Fruit fly (Drosophila melanogaster) whole organism, embryonic: ENCODE measurements around the gene Flad1.

Experiments
- Awh ChIP-seq: fragments of 200-800 bp; sonication (Bioruptor generic); IDR thresholded peaks from 2 replicates; pipeline ENCODE4, ENCODE4 v1.3.6; 2022; ENCODE audit warnings: missing biosample characterization, missing genetic modification characterization
- Blimp-1 ChIP-seq: fragments of 200-800 bp; sonication (Bioruptor generic); optimal IDR thresholded peaks from 3 replicates; lab custom pipeline; 2018; ENCODE audit warnings: missing biosample characterization, missing genetic modification characterization, mild to moderate bottlenecking, moderate library complexity, missing genetic modification reagents
- CG1024 ChIP-seq: fragments of 200-800 bp; sonication (Bioruptor generic); IDR thresholded peaks from 2 replicates; pipeline ENCODE4 v1.3.6; 2022; ENCODE audit warnings: missing biosample characterization, missing genetic modification characterization
- CG10959 ChIP-seq: fragments of 200-800 bp; sonication (Bioruptor generic); IDR thresholded peaks from 2 replicates; pipeline ENCODE4 v1.3.6; 2022; ENCODE audit warnings: missing biosample characterization, missing genetic modification characterization
- CG10979 ChIP-seq: fragments of 200-800 bp; sonication (Bioruptor generic); optimal IDR thresholded peaks from 2 replicates; lab custom pipeline; 2018; ENCODE audit warnings: missing biosample characterization, mild to moderate bottlenecking, missing genetic modification characterization, moderate library complexity
- CG12744 ChIP-seq: fragments of 200-800 bp; sonication (Bioruptor generic); optimal IDR thresholded peaks from 2 replicates; lab custom pipeline; 2016; ENCODE audit warnings: missing biosample characterization, missing genetic modification characterization
- CG14050 ChIP-seq: fragments of 200-800 bp; sonication (Bioruptor generic); IDR thresholded peaks from 3 replicates; pipeline ENCODE4 v1.3.6; 2022; ENCODE audit warnings: missing biosample characterization, missing genetic modification characterization
- CG15073 ChIP-seq: fragments of 200-800 bp; sonication (Bioruptor generic); optimal IDR thresholded peaks from 2 replicates; lab custom pipeline; 2016; ENCODE audit warnings: missing biosample characterization, missing genetic modification characterization
- CG17829 ChIP-seq: fragments of 200-800 bp; optimal IDR thresholded peaks from 2 replicates; lab custom pipeline; 2019; ENCODE audit warnings: missing biosample characterization, mild to moderate bottlenecking, missing genetic modification characterization, moderate library complexity
- CG2678 ChIP-seq: fragments of 200-800 bp; sonication (Bioruptor generic); optimal IDR thresholded peaks from 3 replicates; lab custom pipeline; 2019; ENCODE audit warnings: missing biosample characterization, mild to moderate bottlenecking, missing genetic modification characterization, moderate library complexity
- CG30020 ChIP-seq: fragments of 200-800 bp; optimal IDR thresholded peaks from 2 replicates; lab custom pipeline; 2019; ENCODE audit warnings: missing biosample characterization, mild to moderate bottlenecking, missing genetic modification characterization, moderate library complexity
- CG31224 ChIP-seq: fragments of 200-800 bp; sonication (Bioruptor generic); IDR thresholded peaks from 2 replicates; pipeline ENCODE4 v1.3.6; 2022; ENCODE audit warnings: missing biosample characterization, missing genetic modification characterization
- CG32767 ChIP-seq: fragments of 200-800 bp; sonication (Bioruptor generic); IDR thresholded peaks from 2 replicates; pipeline ENCODE4 v1.3.6; 2022; ENCODE audit warnings: missing biosample characterization, missing genetic modification characterization
- CG33213 ChIP-seq: fragments of 200-800 bp; sonication (Bioruptor generic); optimal IDR thresholded peaks from 3 replicates; lab custom pipeline; 2016; ENCODE audit warnings: missing biosample characterization, missing genetic modification characterization
- CG5953 ChIP-seq: fragments of 200-800 bp; sonication (Bioruptor generic); IDR thresholded peaks from 2 replicates; pipeline ENCODE4 v1.3.6; 2022; ENCODE audit warnings: missing biosample characterization, missing genetic modification characterization
- CG6683 ChIP-seq: fragments of 200-800 bp; sonication (Bioruptor generic); optimal IDR thresholded peaks from 2 replicates; lab custom pipeline; 2017; ENCODE audit warnings: missing biosample characterization, mild to moderate bottlenecking, missing genetic modification characterization, missing genetic modification reagents
- CG6765 ChIP-seq: fragments of 200-800 bp; sonication (Bioruptor generic); optimal IDR thresholded peaks from 3 replicates; lab custom pipeline; 2017; ENCODE audit warnings: missing biosample characterization, mild to moderate bottlenecking, missing genetic modification characterization
- CG7839 ChIP-seq: fragments of 200-800 bp; sonication (Bioruptor generic); optimal IDR thresholded peaks from 3 replicates; lab custom pipeline; 2018; ENCODE audit warnings: missing biosample characterization, mild to moderate bottlenecking, missing genetic modification characterization, moderate library complexity
- CG8290 ChIP-seq, 3 experiments: fragments of 200-800 bp; sonication (Bioruptor generic); optimal IDR thresholded peaks; 2 replicates each; lab custom pipeline; 2016 to 2019; ENCODE audit warnings: missing biosample characterization in 3 of 3, missing genetic modification characterization in 3 of 3, mild to moderate bottlenecking in 2 of 3, moderate library complexity in 1 of 3
- CoRest ChIP-seq: fragments of 200-800 bp; sonication (Bioruptor generic); optimal IDR thresholded peaks from 3 replicates; lab custom pipeline; 2018; ENCODE audit warnings: missing biosample characterization, mild to moderate bottlenecking, missing genetic modification characterization, moderate library complexity
- Dbx ChIP-seq: fragments of 200-800 bp; sonication (Bioruptor generic); IDR thresholded peaks from 3 replicates; pipeline ENCODE4 v1.3.6; 2022; ENCODE audit warnings: missing biosample characterization, missing genetic modification characterization
- E2f1 ChIP-seq: fragments of 200-800 bp; sonication (Bioruptor generic); IDR thresholded peaks from 2 replicates; pipeline ENCODE4 v1.3.6; 2022; ENCODE audit warnings: missing biosample characterization, missing genetic modification characterization
- HLHmδ ChIP-seq: fragments of 200-800 bp; sonication (Bioruptor generic); optimal IDR thresholded peaks from 2 replicates; lab custom pipeline; 2018; ENCODE audit warnings: missing biosample characterization, mild to moderate bottlenecking, missing genetic modification characterization, moderate library complexity
- HmgD ChIP-seq: fragments of 200-800 bp; sonication (Bioruptor generic); optimal IDR thresholded peaks from 3 replicates; lab custom pipeline; 2016; ENCODE audit warnings: missing biosample characterization, missing genetic modification characterization
- Hr3 ChIP-seq: fragments of 200-800 bp; sonication (Bioruptor generic); optimal IDR thresholded peaks from 3 replicates; lab custom pipeline; 2016; ENCODE audit warnings: missing biosample characterization, missing genetic modification characterization
- Hsf ChIP-seq: fragments of 200-800 bp; sonication (Bioruptor generic); optimal IDR thresholded peaks from 3 replicates; lab custom pipeline; 2016; ENCODE audit warnings: missing biosample characterization, missing genetic modification characterization
- Mad ChIP-seq: fragments of 200-800 bp; sonication (Bioruptor generic); optimal IDR thresholded peaks from 2 replicates; lab custom pipeline; 2016; ENCODE audit warnings: missing biosample characterization, missing genetic modification characterization
- Meics ChIP-seq: fragments of 200-800 bp; sonication (Bioruptor generic); optimal IDR thresholded peaks from 2 replicates; lab custom pipeline; 2017; ENCODE audit warnings: missing biosample characterization, mild to moderate bottlenecking, missing genetic modification characterization
- ab ChIP-seq: fragments of 200-800 bp; sonication (Bioruptor generic); optimal IDR thresholded peaks from 2 replicates; lab custom pipeline; 2016; ENCODE audit warnings: missing biosample characterization, missing genetic modification characterization
- dysf ChIP-seq: fragments of 200-800 bp; sonication (Bioruptor generic); IDR thresholded peaks from 3 replicates; pipeline ENCODE4 v1.3.6; 2022; ENCODE audit warnings: missing biosample characterization, missing genetic modification characterization
- eyg ChIP-seq: fragments of 200-800 bp; sonication (Bioruptor generic); optimal IDR thresholded peaks from 3 replicates; lab custom pipeline; 2016; ENCODE audit warnings: missing biosample characterization, missing genetic modification characterization
- gsb-n ChIP-seq: fragments of 200-800 bp; sonication (Bioruptor generic); optimal IDR thresholded peaks from 3 replicates; lab custom pipeline; 2018; ENCODE audit warnings: missing biosample characterization, mild to moderate bottlenecking, missing genetic modification characterization
- jigr1 ChIP-seq: fragments of 200-800 bp; sonication (Bioruptor generic); IDR thresholded peaks from 3 replicates; pipeline ENCODE4 v1.3.6; 2022; ENCODE audit warnings: missing biosample characterization, missing genetic modification characterization
- lov ChIP-seq, 2 experiments: fragments of 200-800 bp in 1 of 2; fragments of >200 bp in 1 of 2; sonication (Bioruptor generic) in 1 of 2; IDR thresholded peaks in 1 of 2; optimal IDR thresholded peaks in 1 of 2; 2 replicates in 1 of 2; 3 replicates in 1 of 2; pipeline versions ENCODE4 v1.3.6 to Lab custom; 2017 to 2022; ENCODE audit warnings: missing biosample characterization in 1 of 2, missing genetic modification characterization in 1 of 2
- nerfin-1 ChIP-seq: fragments of 200-800 bp; sonication (Bioruptor generic); optimal IDR thresholded peaks from 3 replicates; lab custom pipeline; 2019; ENCODE audit warnings: missing biosample characterization, mild to moderate bottlenecking, missing genetic modification characterization, moderate library complexity
- nerfin-2 ChIP-seq: fragments of 200-800 bp; sonication (Bioruptor generic); IDR thresholded peaks from 2 replicates; pipeline ENCODE4 v1.3.6; 2022; ENCODE audit warnings: missing biosample characterization, missing genetic modification characterization; ENCODE audit not compliant: partially characterized antibody
- odd ChIP-seq: fragments of 200-800 bp; sonication (Bioruptor generic); optimal IDR thresholded peaks from 2 replicates; lab custom pipeline; 2017; ENCODE audit warnings: missing biosample characterization, mild to moderate bottlenecking, missing genetic modification characterization
- pum ChIP-seq: fragments of 200-800 bp; sonication (Bioruptor generic); optimal IDR thresholded peaks from 2 replicates; lab custom pipeline; 2016; ENCODE audit warnings: missing biosample characterization, missing genetic modification characterization
- repo ChIP-seq: fragments of 200-800 bp; sonication (Bioruptor generic); optimal IDR thresholded peaks from 2 replicates; lab custom pipeline; 2016; ENCODE audit warnings: missing biosample characterization, missing genetic modification characterization
- shn ChIP-seq: fragments of 200-800 bp; sonication (Bioruptor generic); optimal IDR thresholded peaks from 3 replicates; lab custom pipeline; 2016; ENCODE audit warnings: missing biosample characterization, missing genetic modification characterization
- sima ChIP-seq: fragments of 200-800 bp; sonication (Bioruptor generic); optimal IDR thresholded peaks from 2 replicates; lab custom pipeline; 2016; ENCODE audit warnings: missing biosample characterization, missing genetic modification characterization
- sob ChIP-seq: fragments of 200-800 bp; sonication (Bioruptor generic); IDR thresholded peaks from 2 replicates; pipeline ENCODE4 v1.3.6; 2022; ENCODE audit warnings: missing biosample characterization, missing genetic modification characterization
- sr ChIP-seq: fragments of 200-800 bp; sonication (Bioruptor generic); IDR thresholded peaks from 3 replicates; pipeline ENCODE4 v1.3.6; 2022; ENCODE audit warnings: missing biosample characterization, missing genetic modification characterization
- tio ChIP-seq: fragments of 200-800 bp; sonication (Bioruptor generic); optimal IDR thresholded peaks from 2 replicates; lab custom pipeline; 2017; ENCODE audit warnings: missing biosample characterization, missing genetic modification characterization, inconsistent platforms
- trem ChIP-seq: fragments of 200-800 bp; optimal IDR thresholded peaks from 3 replicates; lab custom pipeline; 2019; ENCODE audit warnings: missing biosample characterization, mild to moderate bottlenecking, missing genetic modification characterization, moderate library complexity
- tx ChIP-seq: fragments of 200-800 bp; sonication (Bioruptor generic); optimal IDR thresholded peaks from 2 replicates; lab custom pipeline; 2016; ENCODE audit warnings: missing biosample characterization, missing genetic modification characterization
- wor ChIP-seq: fragments of 200-800 bp; sonication (Bioruptor generic); IDR thresholded peaks from 2 replicates; pipeline ENCODE4 v1.3.6; 2022; ENCODE audit warnings: missing biosample characterization, missing genetic modification characterization
- zen ChIP-seq: fragments of 200-800 bp; sonication (Bioruptor generic); optimal IDR thresholded peaks from 3 replicates; lab custom pipeline; 2018; ENCODE audit warnings: missing biosample characterization, mild to moderate bottlenecking, missing genetic modification characterization, moderate library complexity
- zfh1 ChIP-seq: fragments of 200-800 bp; sonication (Bioruptor generic); IDR thresholded peaks from 3 replicates; pipeline ENCODE4 v1.3.6; 2022; ENCODE audit warnings: missing biosample characterization, missing genetic modification characterization

Gene Flad1

DNA sequence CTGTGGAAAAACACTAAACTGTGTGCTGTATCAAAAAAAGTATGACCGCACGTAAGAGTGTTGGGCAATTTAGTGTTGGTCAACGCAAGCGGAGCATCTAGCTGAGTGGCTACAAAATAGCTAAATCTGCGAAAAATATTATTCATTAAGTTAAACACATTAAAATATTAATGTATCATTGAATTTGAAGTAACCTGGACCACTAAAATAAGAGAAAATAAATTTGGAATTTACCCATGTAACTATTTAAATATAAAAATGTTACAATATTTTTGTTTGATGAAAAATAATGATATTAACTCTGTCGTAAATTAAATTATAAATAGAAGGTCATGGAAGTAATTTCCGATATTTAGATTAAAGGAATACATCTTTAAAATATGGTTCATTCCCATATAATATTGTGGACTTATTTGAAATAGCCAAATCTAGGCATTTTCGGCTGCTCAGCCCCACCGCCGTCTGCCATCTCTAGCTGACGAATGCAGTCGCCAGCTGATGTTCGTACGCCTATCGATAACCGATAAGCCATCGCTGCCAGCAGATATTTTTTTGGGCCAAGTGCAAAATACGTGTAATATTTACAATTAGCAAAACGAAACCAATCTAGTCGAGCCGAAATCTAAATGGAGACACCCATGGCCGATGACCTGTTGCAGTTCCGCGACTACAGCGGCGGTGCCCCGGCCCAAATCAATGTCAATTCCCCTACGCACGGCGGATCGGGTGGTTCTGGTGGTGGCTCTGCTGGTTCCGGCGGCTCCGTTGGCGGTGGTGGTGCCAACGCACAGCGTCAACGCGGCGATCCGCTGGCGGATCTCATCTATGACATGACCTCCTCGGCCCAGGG is 6.5 kb upstream of the Flad1 start, which contains the start of the genes Brms1 and CG4645 (continued):
- no peak for TF ChIP-seq sr
- peak; percentile 17 for TF ChIP-seq gsb-n (tag; lab: Kevin White, UChicago)
- peak; percentile 66 for TF ChIP-seq CG2678 (tag; lab: Kevin White, UChicago)
- TF ChIP-seq CG12744 (GFP tag; lab: Kevin White, UChicago): no peak
- no peak for TF ChIP-seq CG32767 (GFP tag; lab: Robert Waterston, UW)
- TF ChIP-seq zen (tag; lab: Kevin White, UChicago): no peak
- no peak for TF ChIP-seq wor (GFP tag; lab: Robert Waterston, UW)
- TF ChIP-seq CG7839 (tag; lab: Kevin White, UChicago): peak; percentile 58
- no peak for TF ChIP-seq HLHmδ
- TF ChIP-seq CG6683: no peak
- TF ChIP-seq HmgD (GFP tag; lab: Kevin White, UChicago): no peak
- TF ChIP-seq nerfin-1 (tag; lab: Kevin White, UChicago): peak; percentile 31
- TF ChIP-seq nerfin-2 (GFP tag; lab: Robert Waterston, UW): 0 out of 2 replicates have a peak, but pooled peaks have one; percentile 27
- no peak for TF ChIP-seq ab (GFP tag; lab: Kevin White, UChicago)
- TF ChIP-seq Awh (GFP tag; lab: Robert Waterston, UW): no peak
- TF ChIP-seq pum: no peak
- TF ChIP-seq Dbx (GFP tag; lab: Robert Waterston, UW): 0 out of 3 replicates have a peak, but pooled peaks have one; percentile 35
- TF ChIP-seq repo (GFP tag; lab: Kevin White, UChicago): no peak
- no peak for TF ChIP-seq CG1024 (GFP tag; lab: Robert Waterston, UW)
- no peak for TF ChIP-seq shn (GFP tag; lab: Kevin White, UChicago)
- TF ChIP-seq odd (GFP tag; lab: Kevin White, UChicago): no peak
- TF ChIP-seq jigr1 (GFP tag; lab: Robert Waterston, UW): no peak
- TF ChIP-seq lov (optimal IDR thresholded peaks at IDR 0.05; lab: Kevin White, UChicago): no peak
- no peak for TF ChIP-seq lov (GFP tag; IDR thresholded peaks at IDR 0.05; lab: Robert Waterston, UW)
- TF ChIP-seq dysf (GFP tag; lab: Robert Waterston, UW): peak; percentile 60; the same call in 1 of the 3 replicates
- TF ChIP-seq E2f1: 0 out of 2 replicates have a peak, but pooled peaks have one; percentile 22
- TF ChIP-seq Hr3 (GFP tag; lab: Kevin White, UChicago): peak; percentile 58
- TF ChIP-seq CG14050 (GFP tag; lab: Robert Waterston, UW): no peak
- TF ChIP-seq CG6765 (GFP tag; lab: Kevin White, UChicago): peak; percentile 8
- peak; percentile 76 for TF ChIP-seq CoRest (tag; lab: Kevin White, UChicago)
- no peak for TF ChIP-seq CG15073 (GFP tag; lab: Kevin White, UChicago)
- peak; percentile 45 for TF ChIP-seq Hsf (GFP tag; lab: Kevin White, UChicago)
- TF ChIP-seq CG31224 (GFP tag; lab: Robert Waterston, UW): no peak
- peak; percentile 51; the same call in 1 of the 2 replicates for TF ChIP-seq sob (GFP tag; lab: Robert Waterston, UW)
- TF ChIP-seq zfh1 (GFP tag; lab: Robert Waterston, UW): peak; percentile 41; the same call in 1 of the 3 replicates
- TF ChIP-seq CG10979 (tag; lab: Kevin White, UChicago): peak; percentile 28
- TF ChIP-seq CG10959 (GFP tag; lab: Robert Waterston, UW): no peak
- TF ChIP-seq CG30020: peak; percentile 48
- no peak for TF ChIP-seq CG5953 (GFP tag; lab: Robert Waterston, UW)
- peak; percentile 63 for TF ChIP-seq Meics (GFP tag; lab: Kevin White, UChicago)
- no peak for TF ChIP-seq tio (GFP tag; lab: Kevin White, UChicago)
- TF ChIP-seq eyg: no peak
- no peak for TF ChIP-seq Mad (GFP tag; lab: Kevin White, UChicago)
- TF ChIP-seq CG17829 (tag; lab: Kevin White, UChicago): peak; percentile 44
- TF ChIP-seq CG33213 (GFP tag; lab: Kevin White, UChicago): no peak
- TF ChIP-seq sima (GFP tag; lab: Kevin White, UChicago): no peak
- TF ChIP-seq CG8290 (GFP tag; optimal IDR thresholded peaks at IDR 0.05; lab: Kevin White, UChicago): peak; percentile 25
- peak; percentile 39 to 56 for TF ChIP-seq CG8290 (tag; optimal IDR thresholded peaks at IDR 0.05; lab: Kevin White, UChicago)
- no peak for TF ChIP-seq tx (GFP tag; lab: Kevin White, UChicago)
- TF ChIP-seq trem (tag; lab: Kevin White, UChicago): peak; percentile 13
- no peak for TF ChIP-seq Blimp-1 (GFP tag; lab: Kevin White, UChicago)
